Fruit fly (Drosophila melanogaster): ENCODE measurements around the gene ND-20L.

Gene ND-20L

dm6 chr3R:29526565-29526964 is 11.0 kb downstream of the ND-20L start:
- TF ChIP-seq EcR (GFP tag; optimal IDR thresholded peaks at IDR 0.05) (no peak), pan (optimal IDR thresholded peaks at IDR 0.05) (no peak), psq (optimal IDR thresholded peaks at IDR 0.05) (no peak), Dll (optimal IDR thresholded peaks at IDR 0.05) (no peak), usp (GFP tag; optimal IDR thresholded peaks at IDR 0.05) (no peak), CG8478 (optimal IDR thresholded peaks at IDR 0.05) (no peak)

- TF ChIP-seq pan (optimal IDR thresholded peaks at IDR 0.05): no peak
Observed at dm6 chr3R:29538436-29538835, 22.9 kb downstream of the ND-20L start.

dm6 chr3R:29540948-29541741 is 25.6 kb downstream of the ND-20L start:
- TF ChIP-seq pan (optimal IDR thresholded peaks at IDR 0.05) (no peak), usp (GFP tag; optimal IDR thresholded peaks at IDR 0.05) (no peak), psq (optimal IDR thresholded peaks at IDR 0.05) (no peak), CG8478 (optimal IDR thresholded peaks at IDR 0.05) (no peak), EcR (GFP tag; optimal IDR thresholded peaks at IDR 0.05) (no peak), Dll (optimal IDR thresholded peaks at IDR 0.05) (no peak)

dm6 chr3R:29545163-29545562 is 29.6 kb downstream of the ND-20L start:
- TF ChIP-seq Dll (optimal IDR thresholded peaks at IDR 0.05) (no peak), usp (GFP tag; optimal IDR thresholded peaks at IDR 0.05) (no peak), psq (optimal IDR thresholded peaks at IDR 0.05) (no peak), EcR (GFP tag; optimal IDR thresholded peaks at IDR 0.05) (no peak), CG8478 (optimal IDR thresholded peaks at IDR 0.05) (no peak), pan (optimal IDR thresholded peaks at IDR 0.05) (no peak)

dm6 chr3R:29546418-29546817 is 30.9 kb downstream of the ND-20L start:
- no peak for TF ChIP-seq pan (optimal IDR thresholded peaks at IDR 0.05)
- TF ChIP-seq CG8478 (optimal IDR thresholded peaks at IDR 0.05): no peak
- no peak for TF ChIP-seq usp (GFP tag; optimal IDR thresholded peaks at IDR 0.05)

- TF ChIP-seq Dll (optimal IDR thresholded peaks at IDR 0.05): no peak
- no peak for TF ChIP-seq psq (optimal IDR thresholded peaks at IDR 0.05)
- TF ChIP-seq CG8478 (optimal IDR thresholded peaks at IDR 0.05): no peak
- TF ChIP-seq usp (GFP tag; optimal IDR thresholded peaks at IDR 0.05): no peak
- no peak for TF ChIP-seq EcR (GFP tag; optimal IDR thresholded peaks at IDR 0.05)
- TF ChIP-seq pan (optimal IDR thresholded peaks at IDR 0.05): no peak
Observed at dm6 chr3R:29547182-29547979, 31.9 kb downstream of the ND-20L start.

- TF ChIP-seq Dll (optimal IDR thresholded peaks at IDR 0.05): no peak
- no peak for TF ChIP-seq usp (GFP tag; optimal IDR thresholded peaks at IDR 0.05)
- TF ChIP-seq EcR (GFP tag; optimal IDR thresholded peaks at IDR 0.05): no peak
- TF ChIP-seq pan (optimal IDR thresholded peaks at IDR 0.05): no peak
- no peak for TF ChIP-seq psq (optimal IDR thresholded peaks at IDR 0.05)
- no peak for TF ChIP-seq CG8478 (optimal IDR thresholded peaks at IDR 0.05)
Observed at dm6 chr3R:29547983-29548382, 32.5 kb downstream of the ND-20L start.

- no peak for TF ChIP-seq Dll (optimal IDR thresholded peaks at IDR 0.05)
- no peak for TF ChIP-seq usp (GFP tag; optimal IDR thresholded peaks at IDR 0.05)
- no peak for TF ChIP-seq CG8478 (optimal IDR thresholded peaks at IDR 0.05)
- TF ChIP-seq EcR (GFP tag; optimal IDR thresholded peaks at IDR 0.05): no peak
Observed at dm6 chr3R:29548751-29549150, 33.2 kb downstream of the ND-20L start.

- TF ChIP-seq pan (optimal IDR thresholded peaks at IDR 0.05) (no peak), psq (optimal IDR thresholded peaks at IDR 0.05) (no peak), CG8478 (optimal IDR thresholded peaks at IDR 0.05) (no peak), usp (GFP tag; optimal IDR thresholded peaks at IDR 0.05) (no peak), EcR (GFP tag; optimal IDR thresholded peaks at IDR 0.05) (no peak), Dll (optimal IDR thresholded peaks at IDR 0.05) (no peak)
Observed at dm6 chr3R:29549157-29549556, 33.6 kb downstream of the ND-20L start.

- TF ChIP-seq Dll (optimal IDR thresholded peaks at IDR 0.05): no peak
- TF ChIP-seq usp (GFP tag; optimal IDR thresholded peaks at IDR 0.05): no peak
- TF ChIP-seq psq (optimal IDR thresholded peaks at IDR 0.05): no peak
- TF ChIP-seq EcR (GFP tag; optimal IDR thresholded peaks at IDR 0.05): no peak
Observed at dm6 chr3R:29549945-29550344, 34.4 kb downstream of the ND-20L start.

- TF ChIP-seq Dll (optimal IDR thresholded peaks at IDR 0.05) (no peak), psq (optimal IDR thresholded peaks at IDR 0.05) (no peak), pan (optimal IDR thresholded peaks at IDR 0.05) (no peak), CG8478 (optimal IDR thresholded peaks at IDR 0.05) (no peak), EcR (GFP tag; optimal IDR thresholded peaks at IDR 0.05) (no peak), usp (GFP tag; optimal IDR thresholded peaks at IDR 0.05) (no peak)
Observed at dm6 chr3R:29550735-29551134, 35.2 kb downstream of the ND-20L start.

dm6 chr3R:29552830-29553583 is 37.5 kb downstream of the ND-20L start:
- no peak for TF ChIP-seq pan (optimal IDR thresholded peaks at IDR 0.05)
- no peak for TF ChIP-seq usp (GFP tag; optimal IDR thresholded peaks at IDR 0.05)
- TF ChIP-seq CG8478 (optimal IDR thresholded peaks at IDR 0.05): no peak
- no peak for TF ChIP-seq psq (optimal IDR thresholded peaks at IDR 0.05)

All from whole organism.